Fruit fly (Drosophila melanogaster) whole organism, embryonic: ENCODE data around the gene Spt6.

ENCODE experiments used
- Abd-B ChIP-seq: fragments of 200-800 bp; sonication (Bioruptor generic); optimal IDR thresholded peaks from 2 replicates; lab custom pipeline; 2018; ENCODE audit warnings: missing biosample characterization, mild to moderate bottlenecking, missing genetic modification characterization, moderate library complexity
- CG10654 ChIP-seq: fragments of 200-800 bp; sonication (Bioruptor generic); optimal IDR thresholded peaks from 2 replicates; lab custom pipeline; 2016; ENCODE audit warnings: missing biosample characterization, missing genetic modification characterization
- CG12071 ChIP-seq: fragments of 200-800 bp; sonication (Bioruptor generic); optimal IDR thresholded peaks from 3 replicates; lab custom pipeline; 2018; ENCODE audit warnings: missing biosample characterization, mild to moderate bottlenecking, missing genetic modification characterization
- CG13424 ChIP-seq: fragments of 200-800 bp; sonication (Bioruptor generic); optimal IDR thresholded peaks from 2 replicates; lab custom pipeline; 2019; ENCODE audit warnings: missing biosample characterization, mild to moderate bottlenecking, missing genetic modification characterization, moderate library complexity
- CG1647 ChIP-seq: fragments of 200-800 bp; sonication (Bioruptor generic); optimal IDR thresholded peaks from 3 replicates; lab custom pipeline; 2016; ENCODE audit warnings: missing biosample characterization, missing genetic modification characterization
- CG17328 ChIP-seq: fragments of 200-800 bp; sonication (Bioruptor generic); IDR thresholded peaks from 2 replicates; pipeline ENCODE4 v1.3.6; 2022; ENCODE audit warnings: missing biosample characterization, missing genetic modification characterization
- CG17359 ChIP-seq: fragments of 200-800 bp; sonication (Bioruptor generic); optimal IDR thresholded peaks from 3 replicates; lab custom pipeline; 2018; ENCODE audit warnings: missing biosample characterization, mild to moderate bottlenecking, missing genetic modification characterization, moderate library complexity
- CG17568 ChIP-seq: fragments of 200-800 bp; sonication (Bioruptor generic); optimal IDR thresholded peaks from 2 replicates; lab custom pipeline; 2018; ENCODE audit warnings: missing biosample characterization, mild to moderate bottlenecking, missing genetic modification characterization, moderate library complexity
- CG2120 ChIP-seq: fragments of 200-800 bp; sonication (Bioruptor generic); optimal IDR thresholded peaks from 3 replicates; lab custom pipeline; 2016; ENCODE audit warnings: missing biosample characterization, missing genetic modification characterization
- CG2199 ChIP-seq: fragments of 200-800 bp; sonication (Bioruptor generic); IDR thresholded peaks from 3 replicates; pipeline ENCODE4 v1.3.6; 2022; ENCODE audit warnings: missing biosample characterization, missing genetic modification characterization
- CG8290 ChIP-seq, 3 experiments: fragments of 200-800 bp; sonication (Bioruptor generic); optimal IDR thresholded peaks; 2 replicates each; lab custom pipeline; 2016 to 2019; ENCODE audit warnings: missing biosample characterization in 3 of 3, missing genetic modification characterization in 3 of 3, mild to moderate bottlenecking in 2 of 3, moderate library complexity in 1 of 3
- CG8765 ChIP-seq: fragments of 200-800 bp; sonication (Bioruptor generic); IDR thresholded peaks from 2 replicates; pipeline ENCODE4 v1.3.6; 2022; ENCODE audit warnings: missing biosample characterization, missing genetic modification characterization
- CHES-1-like ChIP-seq: fragments of 200-800 bp; sonication (Bioruptor generic); optimal IDR thresholded peaks from 2 replicates; lab custom pipeline; 2016; ENCODE audit warnings: missing biosample characterization, missing genetic modification characterization
- Dad ChIP-seq: fragments of 200-800 bp; sonication (Bioruptor generic); optimal IDR thresholded peaks from 3 replicates; lab custom pipeline; 2016; ENCODE audit warnings: missing biosample characterization, missing genetic modification characterization
- Deaf1 ChIP-seq: fragments of 200-800 bp; optimal IDR thresholded peaks from 3 replicates; lab custom pipeline; 2019; ENCODE audit warnings: missing biosample characterization, mild to moderate bottlenecking, missing genetic modification characterization, moderate library complexity
- Dfd ChIP-seq, 2 experiments: fragments of >200 bp; optimal IDR thresholded peaks; 2 replicates each; lab custom pipeline; 2017; ENCODE audit warnings: missing biosample characterization in 2 of 2, missing genetic modification characterization in 2 of 2
- Dip3 ChIP-seq: fragments of 200-800 bp; sonication (Bioruptor generic); optimal IDR thresholded peaks from 3 replicates; lab custom pipeline; 2016; ENCODE audit warnings: missing biosample characterization, missing genetic modification characterization
- Dref ChIP-seq: fragments of 200-800 bp; sonication (Bioruptor generic); IDR thresholded peaks from 2 replicates; pipeline ENCODE4 v1.3.6; 2022; ENCODE audit warnings: missing biosample characterization, missing genetic modification characterization
- ERR ChIP-seq: fragments of 200-800 bp; sonication (Bioruptor generic); optimal IDR thresholded peaks from 2 replicates; lab custom pipeline; 2016; ENCODE audit warnings: missing biosample characterization, missing genetic modification characterization
- HLHmδ ChIP-seq: fragments of 200-800 bp; sonication (Bioruptor generic); optimal IDR thresholded peaks from 2 replicates; lab custom pipeline; 2018; ENCODE audit warnings: missing biosample characterization, mild to moderate bottlenecking, missing genetic modification characterization, moderate library complexity
- Lhr ChIP-seq: fragments of 200-800 bp; sonication (Bioruptor generic); optimal IDR thresholded peaks from 3 replicates; lab custom pipeline; 2017; ENCODE audit warnings: mild to moderate bottlenecking, missing biosample characterization, missing genetic modification reagents, missing genetic modification characterization
- Meics ChIP-seq: fragments of 200-800 bp; sonication (Bioruptor generic); optimal IDR thresholded peaks from 2 replicates; lab custom pipeline; 2017; ENCODE audit warnings: missing biosample characterization, mild to moderate bottlenecking, missing genetic modification characterization
- NC2β ChIP-seq: fragments of 200-800 bp; sonication (Bioruptor generic); optimal IDR thresholded peaks from 2 replicates; lab custom pipeline; 2016; ENCODE audit warnings: missing biosample characterization, missing genetic modification characterization
- Nf-YA ChIP-seq: fragments of 200-800 bp; sonication (Bioruptor generic); IDR thresholded peaks from 2 replicates; pipeline ENCODE4 v1.3.6; 2022; ENCODE audit warnings: missing biosample characterization, missing genetic modification characterization
- Oaz ChIP-seq: fragments of 200-800 bp; sonication (Bioruptor generic); IDR thresholded peaks from 2 replicates; pipeline ENCODE4 v1.3.6; 2022; ENCODE audit warnings: missing biosample characterization, missing genetic modification characterization
- Sin3A ChIP-seq: fragments of >200 bp; optimal IDR thresholded peaks from 2 replicates; lab custom pipeline; 2018
- Ssrp ChIP-seq: fragments of 200-800 bp; sonication (Bioruptor generic); optimal IDR thresholded peaks from 2 replicates; lab custom pipeline; 2018; ENCODE audit warnings: missing biosample characterization, mild to moderate bottlenecking, missing genetic modification characterization, moderate library complexity
- Stat92E ChIP-seq, 3 experiments: fragments of >200 bp in 2 of 3; fragments of 200-800 bp in 1 of 3; sonication (Bioruptor generic) in 1 of 3; optimal IDR thresholded peaks; 2 replicates each; lab custom pipeline; 2017 to 2019; ENCODE audit warnings: missing biosample characterization in 3 of 3, missing genetic modification characterization in 3 of 3, mild to moderate bottlenecking in 1 of 3, moderate library complexity in 1 of 3
- bab2 ChIP-seq: fragments of 200-800 bp; sonication (Bioruptor generic); optimal IDR thresholded peaks from 2 replicates; lab custom pipeline; 2016; ENCODE audit warnings: missing biosample characterization, missing genetic modification characterization
- bsh ChIP-seq, 2 experiments: fragments of 200-800 bp; sonication (Bioruptor generic); optimal IDR thresholded peaks; 2 replicates each; lab custom pipeline; 2017 to 2018; ENCODE audit warnings: mild to moderate bottlenecking in 2 of 2, missing biosample characterization in 2 of 2, missing genetic modification characterization in 2 of 2, moderate library complexity in 1 of 2
- esg ChIP-seq: fragments of 200-800 bp; sonication (Bioruptor generic); conservative IDR thresholded peaks from 2 replicates; pipeline ENCODE4 v1.3.6; 2022; ENCODE audit warnings: missing biosample characterization, missing genetic modification characterization
- ewg ChIP-seq: fragments of 200-800 bp; sonication (Bioruptor generic); optimal IDR thresholded peaks from 3 replicates; lab custom pipeline; 2017; ENCODE audit warnings: mild to moderate bottlenecking, missing biosample characterization, missing genetic modification reagents, missing genetic modification characterization
- grau ChIP-seq: fragments of 200-800 bp; optimal IDR thresholded peaks from 3 replicates; lab custom pipeline; 2019; ENCODE audit warnings: missing biosample characterization, mild to moderate bottlenecking, missing genetic modification characterization, moderate library complexity
- hbn ChIP-seq: fragments of 200-800 bp; sonication (Bioruptor generic); IDR thresholded peaks from 2 replicates; pipeline ENCODE4 v1.3.6; 2022; ENCODE audit warnings: missing biosample characterization, missing genetic modification characterization; ENCODE audit not compliant: partially characterized antibody
- her ChIP-seq: fragments of 200-800 bp; sonication (Bioruptor generic); optimal IDR thresholded peaks from 2 replicates; lab custom pipeline; 2016; ENCODE audit warnings: missing biosample characterization, missing genetic modification characterization
- ind ChIP-seq: fragments of 200-800 bp; sonication (Bioruptor generic); optimal IDR thresholded peaks from 3 replicates; lab custom pipeline; 2016; ENCODE audit warnings: missing biosample characterization, missing genetic modification characterization
- jigr1 ChIP-seq: fragments of 200-800 bp; sonication (Bioruptor generic); IDR thresholded peaks from 3 replicates; pipeline ENCODE4 v1.3.6; 2022; ENCODE audit warnings: missing biosample characterization, missing genetic modification characterization
- ken ChIP-seq: fragments of 200-800 bp; sonication (Bioruptor generic); IDR thresholded peaks from 3 replicates; pipeline ENCODE4 v1.3.6; 2022; ENCODE audit warnings: missing biosample characterization, missing genetic modification characterization
- knrl ChIP-seq: fragments of 200-800 bp; sonication (Bioruptor generic); IDR thresholded peaks from 3 replicates; pipeline ENCODE4 v1.3.6; 2022; ENCODE audit warnings: missing biosample characterization, missing genetic modification characterization; ENCODE audit not compliant: partially characterized antibody
- luna ChIP-seq: fragments of 200-800 bp; sonication (Bioruptor generic); optimal IDR thresholded peaks from 2 replicates; lab custom pipeline; 2016; ENCODE audit warnings: missing biosample characterization, missing genetic modification characterization
- mirr ChIP-seq: fragments of 200-800 bp; sonication (Bioruptor generic); optimal IDR thresholded peaks from 3 replicates; lab custom pipeline; 2018; ENCODE audit warnings: missing biosample characterization, mild to moderate bottlenecking, missing genetic modification characterization
- ranshi ChIP-seq: fragments of 200-800 bp; sonication (Bioruptor generic); IDR thresholded peaks from 2 replicates; pipeline ENCODE4 v1.3.6; 2022; ENCODE audit warnings: missing biosample characterization, missing genetic modification characterization
- repo ChIP-seq: fragments of 200-800 bp; sonication (Bioruptor generic); optimal IDR thresholded peaks from 2 replicates; lab custom pipeline; 2016; ENCODE audit warnings: missing biosample characterization, missing genetic modification characterization
- run ChIP-seq: fragments of 200-800 bp; sonication (Bioruptor generic); optimal IDR thresholded peaks from 3 replicates; lab custom pipeline; 2018; ENCODE audit warnings: missing biosample characterization, mild to moderate bottlenecking, missing genetic modification characterization
- shn ChIP-seq: fragments of 200-800 bp; sonication (Bioruptor generic); optimal IDR thresholded peaks from 3 replicates; lab custom pipeline; 2016; ENCODE audit warnings: missing biosample characterization, missing genetic modification characterization
- sisA ChIP-seq: fragments of 200-800 bp; sonication (Bioruptor generic); IDR thresholded peaks from 2 replicates; pipeline ENCODE4 v1.3.6; 2022; ENCODE audit warnings: missing biosample characterization, missing genetic modification characterization
- slbo ChIP-seq: fragments of 200-800 bp; sonication (Bioruptor generic); IDR thresholded peaks from 2 replicates; pipeline ENCODE4 v1.3.6; 2022; ENCODE audit warnings: missing biosample characterization, missing genetic modification characterization
- tap ChIP-seq: fragments of 200-800 bp; optimal IDR thresholded peaks from 3 replicates; lab custom pipeline; 2019; ENCODE audit warnings: missing biosample characterization, mild to moderate bottlenecking, missing genetic modification characterization, moderate library complexity
- tgo ChIP-seq: fragments of 200-800 bp; sonication (Bioruptor generic); IDR thresholded peaks from 3 replicates; pipeline ENCODE4 v1.3.6; 2022; ENCODE audit warnings: missing biosample characterization, missing genetic modification characterization
- z ChIP-seq: fragments of 200-800 bp; sonication (Bioruptor generic); IDR thresholded peaks from 3 replicates; pipeline ENCODE4 v1.3.6; 2022; ENCODE audit warnings: missing biosample characterization, missing genetic modification characterization

Gene Spt6

DNA sequence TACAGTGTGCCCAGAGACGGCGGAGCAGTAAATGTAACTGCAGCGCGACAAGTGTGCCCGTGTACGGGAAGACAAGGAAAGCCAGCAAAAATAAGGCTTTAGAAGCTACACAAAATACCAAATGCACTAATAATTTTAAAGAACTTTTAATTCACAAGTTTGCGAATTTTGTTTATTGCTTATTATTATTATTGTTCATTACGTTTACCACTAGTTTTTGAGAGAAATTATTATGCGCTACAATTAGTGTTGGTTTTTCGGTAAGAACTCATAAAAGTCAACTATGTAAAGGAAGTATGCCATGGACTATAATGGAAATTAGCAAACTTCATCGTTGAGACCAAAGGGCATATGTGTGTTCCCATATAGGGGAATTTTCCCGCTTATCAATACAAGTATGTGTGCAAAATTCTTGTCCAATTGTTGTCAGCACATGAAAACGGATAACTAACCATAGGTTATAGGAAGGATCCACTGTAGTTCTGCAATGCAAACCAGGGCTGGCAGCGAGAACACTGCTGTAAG is 348 bp upstream of the Spt6 start, which contains the start of gene schlank (continued):
- peak; percentile 47 for TF ChIP-seq Oaz (GFP tag; lab: Robert Waterston, UW)
- peak; percentile 66 for TF ChIP-seq ken (GFP tag; lab: Robert Waterston, UW)
- TF ChIP-seq Sin3A (lab: Kevin White, UChicago): peak; percentile 37
- TF ChIP-seq Dip3 (GFP tag; lab: Kevin White, UChicago): peak; percentile 89
- TF ChIP-seq ranshi (GFP tag; lab: Robert Waterston, UW): peak; percentile 57; the same call in 1 of the 2 replicates
- TF ChIP-seq CG8290 (GFP tag; optimal IDR thresholded peaks at IDR 0.05; lab: Kevin White, UChicago): peak; percentile 46
- TF ChIP-seq CG8290 (tag; optimal IDR thresholded peaks at IDR 0.05; lab: Kevin White, UChicago): peak in 1 of 2 experiments; percentile 72
- TF ChIP-seq ewg (GFP tag; lab: Kevin White, UChicago): peak; percentile 39
- TF ChIP-seq CG17328: peak; percentile 18; the same call in 1 of the 2 replicates
- TF ChIP-seq esg: peak; percentile 57
- peak; percentile 40 for TF ChIP-seq Ssrp (tag; lab: Kevin White, UChicago)
- no peak for TF ChIP-seq CG1647 (GFP tag; lab: Kevin White, UChicago)
- TF ChIP-seq CG17359: peak; percentile 53
- TF ChIP-seq luna (GFP tag; lab: Kevin White, UChicago): no peak
- TF ChIP-seq hbn (GFP tag; lab: Robert Waterston, UW): no peak
- TF ChIP-seq ERR (GFP tag; lab: Kevin White, UChicago): peak; percentile 46
- TF ChIP-seq shn: peak; percentile 55
- TF ChIP-seq tgo (GFP tag; lab: Robert Waterston, UW): peak; percentile 53; the same call in 2 of the 3 replicates
- TF ChIP-seq CHES-1-like (GFP tag; lab: Kevin White, UChicago): peak; percentile 9
- peak; percentile 74 for TF ChIP-seq sisA (GFP tag; lab: Robert Waterston, UW)
- no peak for TF ChIP-seq HLHmδ
- TF ChIP-seq Dref (GFP tag; lab: Robert Waterston, UW): peak; percentile 24; the same call in 1 of the 2 replicates
- TF ChIP-seq Deaf1: no peak
- peak; percentile 70 for TF ChIP-seq CG2120 (GFP tag; lab: Kevin White, UChicago)
- TF ChIP-seq mirr (GFP tag; lab: Kevin White, UChicago): peak; percentile 30
- peak; percentile 18 for TF ChIP-seq Meics
- TF ChIP-seq Dfd (GFP tag; optimal IDR thresholded peaks at IDR 0.05; lab: Kevin White, UChicago): no peak
- no peak for TF ChIP-seq CG17568 (GFP tag; lab: Kevin White, UChicago)
- peak; percentile 60 for TF ChIP-seq NC2β
- TF ChIP-seq Dad (GFP tag; lab: Kevin White, UChicago): peak; percentile 25
- peak; percentile 53 for TF ChIP-seq CG13424
- TF ChIP-seq bab2: peak; percentile 62
- peak; percentile 67 for TF ChIP-seq her (GFP tag; lab: Kevin White, UChicago)
- no peak for TF ChIP-seq knrl
- 0 out of 3 replicates have a peak, but pooled peaks have one; percentile 46 for TF ChIP-seq jigr1 (GFP tag; lab: Robert Waterston, UW)
- peak in 1 of 2 experiments; percentile 38 for TF ChIP-seq bsh (GFP tag; optimal IDR thresholded peaks at IDR 0.05; lab: Kevin White, UChicago)
- peak; percentile 71 for TF ChIP-seq Lhr
- peak; percentile 73 for TF ChIP-seq ind (GFP tag; lab: Kevin White, UChicago)
- TF ChIP-seq Stat92E (GFP tag; optimal IDR thresholded peaks at IDR 0.05; lab: Kevin White, UChicago): peak in 1 of 3 experiments; percentile 19
- peak; percentile 41 for TF ChIP-seq Abd-B (GFP tag; lab: Kevin White, UChicago)
- TF ChIP-seq repo (GFP tag; lab: Kevin White, UChicago): peak; percentile 24
- no peak for TF ChIP-seq CG8765 (GFP tag; lab: Robert Waterston, UW)
- no peak for TF ChIP-seq CG2199 (GFP tag; lab: Robert Waterston, UW)
- TF ChIP-seq CG10654 (GFP tag; lab: Kevin White, UChicago): peak; percentile 40
- peak; percentile 25 for TF ChIP-seq CG12071
- no peak for TF ChIP-seq Nf-YA (GFP tag; lab: Robert Waterston, UW)
- no peak for TF ChIP-seq tap (tag; lab: Kevin White, UChicago)
- no peak for TF ChIP-seq run (tag; lab: Kevin White, UChicago)
- TF ChIP-seq z: no peak
- peak; percentile 81 for TF ChIP-seq slbo (GFP tag; lab: Robert Waterston, UW)
- peak; percentile 99 for TF ChIP-seq grau (tag; lab: Kevin White, UChicago)
